Worm (Caenorhabditis elegans): ENCODE data around the gene che-10.

che-10 gene

DNA sequence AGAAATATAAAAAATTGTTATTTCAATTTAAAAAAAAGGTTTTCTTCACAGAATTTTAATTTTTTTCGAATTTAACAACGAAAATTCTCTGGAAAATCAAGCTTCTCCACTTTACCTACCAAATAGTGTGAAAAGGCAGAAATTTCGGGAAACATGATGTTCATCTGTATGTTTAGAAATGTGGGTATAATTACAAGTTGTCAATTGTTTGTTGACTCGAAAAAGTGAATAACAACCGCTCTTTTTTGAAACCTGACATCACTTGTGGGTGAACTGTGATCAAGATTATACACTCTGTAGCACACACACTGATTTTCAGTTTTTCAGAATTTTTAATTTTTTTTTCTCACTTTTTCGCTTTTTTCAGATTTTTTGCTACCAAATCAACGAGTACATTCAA is 38.3 kb downstream of the che-10 start:
- TF ChIP-seq drap-1 (GFP tag; optimal IDR thresholded peaks at IDR 0.05), result no peak
- TF ChIP-seq lin-32 (GFP tag; optimal IDR thresholded peaks at IDR 0.05), result no peak
- TF ChIP-seq zip-8 (tag; optimal IDR thresholded peaks at IDR 0.05), result no peak
- no peak for TF ChIP-seq mls-2 (tag; optimal IDR thresholded peaks at IDR 0.05)
- TF ChIP-seq hlh-1 (tag; optimal IDR thresholded peaks at IDR 0.05), result no peak
- no peak for TF ChIP-seq ceh-43 (GFP tag; optimal IDR thresholded peaks at IDR 0.05)
- no peak for TF ChIP-seq M03D4.4 (tag; optimal IDR thresholded peaks at IDR 0.05)
- no peak for TF ChIP-seq sptf-1 (tag; optimal IDR thresholded peaks at IDR 0.05)
- no peak for TF ChIP-seq ceh-83 (GFP tag; optimal IDR thresholded peaks at IDR 0.05)
- TF ChIP-seq ham-2 (GFP tag; optimal IDR thresholded peaks at IDR 0.05), result no peak

DNA sequence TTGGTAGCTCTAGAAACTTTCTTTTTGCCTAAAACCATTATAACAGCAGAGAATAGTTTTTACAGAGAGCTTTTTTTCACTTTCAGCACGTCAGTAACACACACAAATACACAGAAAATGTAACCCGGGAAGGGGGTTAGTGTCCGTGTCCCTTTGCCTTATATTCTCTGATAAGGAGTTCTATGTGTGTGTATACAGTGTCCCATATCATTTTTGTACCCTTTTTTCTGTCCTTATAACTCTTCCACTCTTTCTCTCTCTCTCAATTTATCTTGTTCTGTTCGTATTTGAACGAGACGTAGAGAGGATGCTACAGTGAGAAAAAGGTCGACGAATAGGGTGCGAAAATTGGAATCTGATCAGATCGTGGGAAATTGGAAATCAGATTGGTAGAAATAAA is 39.3 kb downstream of the che-10 start:
- no peak for TF ChIP-seq elt-3 (tag; optimal IDR thresholded peaks at IDR 0.05)
- TF ChIP-seq lin-13 (tag; optimal IDR thresholded peaks at IDR 0.05), result no peak

DNA sequence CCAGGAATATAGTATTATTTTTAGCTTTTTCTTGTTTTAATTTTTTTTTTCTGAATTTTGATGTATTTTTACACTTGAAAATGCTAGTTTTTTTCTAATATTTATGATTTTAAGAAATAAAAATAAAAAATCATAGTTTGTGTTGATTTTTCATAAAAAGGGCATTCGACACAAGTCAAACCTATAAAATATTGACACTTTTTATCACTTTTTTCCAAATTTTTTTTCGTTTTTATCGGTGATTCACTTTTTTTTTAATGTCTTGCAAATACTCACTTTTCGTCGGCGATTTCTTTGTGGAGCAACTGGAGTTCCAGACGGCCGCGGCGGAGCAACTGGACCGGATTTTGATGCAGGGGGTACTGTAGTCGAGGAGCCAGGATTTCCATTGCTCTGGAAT is 40.7 kb downstream of the che-10 start:
- TF ChIP-seq unc-39 (tag; optimal IDR thresholded peaks at IDR 0.05) (no peak), sptf-1 (tag; optimal IDR thresholded peaks at IDR 0.05) (no peak), mep-1 (tag; optimal IDR thresholded peaks at IDR 0.05) (no peak), nhr-28 (tag; optimal IDR thresholded peaks at IDR 0.05) (no peak), flh-1 (GFP tag; optimal IDR thresholded peaks at IDR 0.05) (no peak), nhr-2 (tag; optimal IDR thresholded peaks at IDR 0.05) (no peak), M03D4.4 (tag; optimal IDR thresholded peaks at IDR 0.05) (no peak), blmp-1 (tag; optimal IDR thresholded peaks at IDR 0.05) (no peak), tbx-8 (GFP tag; optimal IDR thresholded peaks at IDR 0.05) (no peak)

ce11 chrII:4590660-4591059 is 47.5 kb downstream of the che-10 start:
- TF ChIP-seq hlh-1 (tag; optimal IDR thresholded peaks at IDR 0.05), result no peak
- no peak for TF ChIP-seq ceh-83 (GFP tag; optimal IDR thresholded peaks at IDR 0.05)
- no peak for TF ChIP-seq mls-2 (tag; optimal IDR thresholded peaks at IDR 0.05)
- TF ChIP-seq ces-1 (GFP tag; optimal IDR thresholded peaks at IDR 0.05), result no peak
- TF ChIP-seq unc-39 (tag; optimal IDR thresholded peaks at IDR 0.05), result no peak
- no peak for TF ChIP-seq elt-3 (tag; optimal IDR thresholded peaks at IDR 0.05)
- TF ChIP-seq nhr-2 (tag; optimal IDR thresholded peaks at IDR 0.05), result no peak
- no peak for TF ChIP-seq pha-4 (tag; optimal IDR thresholded peaks at IDR 0.05)
- TF ChIP-seq ham-2 (GFP tag; optimal IDR thresholded peaks at IDR 0.05), result no peak
- no peak for TF ChIP-seq sem-2 (GFP tag; optimal IDR thresholded peaks at IDR 0.05)
- no peak for TF ChIP-seq sptf-1 (tag; optimal IDR thresholded peaks at IDR 0.05)
- TF ChIP-seq nhr-76 (tag; optimal IDR thresholded peaks at IDR 0.05), result no peak
- TF ChIP-seq elt-1 (tag; optimal IDR thresholded peaks at IDR 0.05; ENCODE audit: borderline replicate concordance, insufficient read depth), result no peak
- no peak for TF ChIP-seq nhr-28 (tag; optimal IDR thresholded peaks at IDR 0.05)
- TF ChIP-seq ceh-43 (GFP tag; optimal IDR thresholded peaks at IDR 0.05), result no peak

DNA sequence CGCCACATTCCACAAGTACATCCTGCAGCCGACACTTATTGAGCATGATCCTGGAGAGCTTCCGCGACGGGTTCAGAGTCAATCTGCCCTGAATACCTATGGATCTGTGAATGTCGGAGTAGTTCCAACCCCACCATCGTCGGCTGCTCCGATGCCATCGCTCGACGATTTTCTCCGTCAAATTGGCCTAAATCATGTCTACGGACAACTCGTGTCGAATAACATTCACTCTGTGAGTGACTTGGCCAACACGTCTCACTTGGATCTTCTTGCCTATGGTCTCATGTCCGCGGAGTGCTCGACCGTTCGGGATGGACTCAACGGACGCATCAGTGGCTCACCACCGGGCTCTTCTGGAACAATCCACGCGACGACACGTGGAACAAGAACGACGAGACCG is 48.1 kb downstream of the che-10 start:
- no peak for TF ChIP-seq bed-3 (GFP tag; optimal IDR thresholded peaks at IDR 0.05)
- no peak for TF ChIP-seq blmp-1 (tag; optimal IDR thresholded peaks at IDR 0.05)
- TF ChIP-seq snpc-4 (tag; optimal IDR thresholded peaks at IDR 0.05), result no peak
- no peak for TF ChIP-seq lin-32 (GFP tag; optimal IDR thresholded peaks at IDR 0.05)
- TF ChIP-seq nhr-2 (tag; optimal IDR thresholded peaks at IDR 0.05), result no peak
- no peak for TF ChIP-seq lin-13 (tag; optimal IDR thresholded peaks at IDR 0.05)
- no peak for TF ChIP-seq elt-3 (tag; optimal IDR thresholded peaks at IDR 0.05)
- TF ChIP-seq nhr-76 (tag; optimal IDR thresholded peaks at IDR 0.05), result no peak

- TF ChIP-seq sptf-1 (tag; optimal IDR thresholded peaks at IDR 0.05) (peak; percentile 13), nhr-28 (tag; optimal IDR thresholded peaks at IDR 0.05) (no peak), ceh-39 (tag; optimal IDR thresholded peaks at IDR 0.05) (no peak), sem-2 (GFP tag; optimal IDR thresholded peaks at IDR 0.05) (peak; percentile 3), ztf-11 (tag; optimal IDR thresholded peaks at IDR 0.05) (peak; percentile 59), bed-3 (GFP tag; optimal IDR thresholded peaks at IDR 0.05) (no peak), nhr-2 (tag; optimal IDR thresholded peaks at IDR 0.05) (peak; percentile 49), cnd-1 (tag; optimal IDR thresholded peaks at IDR 0.05) (peak; percentile 5), ces-1 (GFP tag; optimal IDR thresholded peaks at IDR 0.05) (peak; percentile 48), lin-32 (GFP tag; optimal IDR thresholded peaks at IDR 0.05) (peak; percentile 97), ham-2 (GFP tag; optimal IDR thresholded peaks at IDR 0.05) (peak; percentile 38)
Measured at ce11 chrII:4585327-4585726, 52.8 kb downstream of the che-10 start.
